Fruit fly (Drosophila melanogaster): Measurements from ENCODE around the gene Irk3.
A peak's percentile ranks its signal among the peaks of the same experiment; 100 is the strongest.

Irk3 gene

DNA sequence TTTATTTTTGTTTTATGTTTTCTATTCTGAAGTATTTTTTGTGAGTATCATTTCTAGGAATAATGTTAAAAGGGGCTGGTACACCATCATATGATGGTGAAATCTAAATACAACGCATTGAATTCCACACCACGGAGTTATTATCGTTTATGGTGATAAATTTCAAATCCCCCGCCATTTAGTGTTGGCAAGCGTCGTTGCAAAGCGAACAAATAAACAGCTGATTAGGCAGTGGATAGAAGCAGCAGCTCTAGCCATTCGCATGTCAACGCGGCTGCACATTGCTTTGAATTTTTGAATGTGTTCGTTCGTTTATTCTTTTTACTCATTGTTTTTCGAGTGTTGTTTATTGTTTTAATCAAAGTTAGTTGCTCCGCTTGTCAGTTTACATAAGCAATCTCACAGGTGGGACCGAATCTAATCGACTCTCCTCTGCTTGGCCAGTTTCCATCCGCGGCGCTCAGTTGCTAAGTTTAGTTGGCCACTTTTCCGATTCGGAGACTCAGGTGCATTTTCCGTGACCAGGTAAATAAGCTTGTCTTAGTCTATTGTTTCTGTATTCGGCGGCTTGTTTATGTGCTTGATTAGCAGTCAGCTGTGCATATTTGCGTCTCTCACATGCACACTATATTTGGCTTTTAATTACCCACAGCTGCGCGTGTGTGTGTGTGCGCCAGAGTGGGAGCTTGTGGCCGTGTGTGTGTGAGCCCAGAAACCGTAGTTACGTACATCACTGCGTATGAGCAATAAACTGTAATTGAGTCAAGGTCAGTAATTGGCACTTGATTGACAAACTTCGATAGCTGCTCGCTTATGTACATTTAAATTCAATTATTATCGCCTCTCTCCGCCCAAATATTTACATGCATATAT lies 36.4 kb downstream of the Irk3 start, which contains the start of the genes Mst36Fa and CG31751 (continued):
- TF ChIP-seq CG10321 (GFP tag; IDR thresholded peaks at IDR 0.05) = no peak
- TF ChIP-seq CG13123 (GFP tag; optimal IDR thresholded peaks at IDR 0.05) = peak; percentile 79
- peak; percentile 6; the same call in 1 of the 2 replicates for TF ChIP-seq CG32532 (GFP tag; IDR thresholded peaks at IDR 0.05)
- peak; percentile 74 for TF ChIP-seq CG12299 (tag; optimal IDR thresholded peaks at IDR 0.05)
- TF ChIP-seq CG1832 (GFP tag; optimal IDR thresholded peaks at IDR 0.05) = no peak
- TF ChIP-seq pita (GFP tag; optimal IDR thresholded peaks at IDR 0.05) = no peak
- no peak for TF ChIP-seq inv (GFP tag; IDR thresholded peaks at IDR 0.05; ENCODE audit: partially characterized antibody)
- no peak for TF ChIP-seq Lpt (GFP tag; optimal IDR thresholded peaks at IDR 0.05)
- TF ChIP-seq CG30403 (GFP tag; optimal IDR thresholded peaks at IDR 0.05) = peak; percentile 44
- TF ChIP-seq vvl (GFP tag; IDR thresholded peaks at IDR 0.05) = peak; percentile 46; the same call in 1 of the 2 replicates
- no peak for TF ChIP-seq CG15073 (GFP tag; optimal IDR thresholded peaks at IDR 0.05)
- TF ChIP-seq CG14710 (tag; optimal IDR thresholded peaks at IDR 0.05) = peak; percentile 57
- no peak for TF ChIP-seq Scr (GFP tag; IDR thresholded peaks at IDR 0.05; ENCODE audit: partially characterized antibody)
- peak; percentile 73 for TF ChIP-seq salm (tag; optimal IDR thresholded peaks at IDR 0.05)
- TF ChIP-seq CG3726 (GFP tag; IDR thresholded peaks at IDR 0.05) = no peak
- TF ChIP-seq dm (GFP tag; optimal IDR thresholded peaks at IDR 0.05) = peak; percentile 47
- TF ChIP-seq cas (GFP tag; IDR thresholded peaks at IDR 0.05) = no peak
- peak; percentile 88 for TF ChIP-seq org-1 (GFP tag; optimal IDR thresholded peaks at IDR 0.05)
- TF ChIP-seq CG6683 (GFP tag; optimal IDR thresholded peaks at IDR 0.05) = peak; percentile 84
- peak; percentile 88 for TF ChIP-seq Hey (tag; optimal IDR thresholded peaks at IDR 0.05)
- TF ChIP-seq Trl (optimal IDR thresholded peaks at IDR 0.05) = no peak
- peak; percentile 85 for TF ChIP-seq Trl (GFP tag; optimal IDR thresholded peaks at IDR 0.05)
- peak; percentile 75 for TF ChIP-seq CHES-1-like (GFP tag; optimal IDR thresholded peaks at IDR 0.05)
- TF ChIP-seq caup (GFP tag; optimal IDR thresholded peaks at IDR 0.05; ENCODE audit: severe bottlenecking) = peak; percentile 94
- TF ChIP-seq usp (GFP tag; optimal IDR thresholded peaks at IDR 0.05) = no peak
- peak; percentile 49 for TF ChIP-seq psq (GFP tag; optimal IDR thresholded peaks at IDR 0.05)
- TF ChIP-seq hkb (optimal IDR thresholded peaks at IDR 0.05) = no peak
- TF ChIP-seq hkb (GFP tag; IDR thresholded peaks at IDR 0.05) = peak; percentile 79
- TF ChIP-seq Drgx (GFP tag; IDR thresholded peaks at IDR 0.05) = no peak
- TF ChIP-seq chn (GFP tag; optimal IDR thresholded peaks at IDR 0.05) = peak; percentile 34
- TF ChIP-seq CG6689 (GFP tag; IDR thresholded peaks at IDR 0.05) = peak; percentile 40; the same call in 1 of the 2 replicates
- TF ChIP-seq CG8290 (GFP tag; optimal IDR thresholded peaks at IDR 0.05) = peak; percentile 45
- TF ChIP-seq CG8290 (tag; optimal IDR thresholded peaks at IDR 0.05) = peak in 1 of 2 experiments; percentile 97
- TF ChIP-seq oc (tag; optimal IDR thresholded peaks at IDR 0.05) = peak; percentile 35
- TF ChIP-seq D19A (tag; optimal IDR thresholded peaks at IDR 0.05) = peak; percentile 51
- 0 out of 3 replicates have a peak, but pooled peaks have one; percentile 32 for TF ChIP-seq Opbp (GFP tag; IDR thresholded peaks at IDR 0.05; ENCODE audit: partially characterized antibody)
- TF ChIP-seq ttk (GFP tag; IDR thresholded peaks at IDR 0.05) = no peak
- peak; percentile 7 for TF ChIP-seq trem (tag; optimal IDR thresholded peaks at IDR 0.05)
- peak; percentile 45 for TF ChIP-seq slbo (GFP tag; IDR thresholded peaks at IDR 0.05)
- peak; percentile 85 for TF ChIP-seq CG18619 (GFP tag; optimal IDR thresholded peaks at IDR 0.05)
- no peak for TF ChIP-seq br (optimal IDR thresholded peaks at IDR 0.05)
- no peak for TF ChIP-seq cato (GFP tag; optimal IDR thresholded peaks at IDR 0.05; ENCODE audit: borderline replicate concordance)
- no peak for TF ChIP-seq unc-4 (GFP tag; IDR thresholded peaks at IDR 0.05; ENCODE audit: partially characterized antibody)
- TF ChIP-seq fd64A (GFP tag; optimal IDR thresholded peaks at IDR 0.05) = peak; percentile 88
- peak; percentile 88; the same call in 2 of the 3 replicates for TF ChIP-seq otp (GFP tag; IDR thresholded peaks at IDR 0.05)
- peak; percentile 68 for TF ChIP-seq Nf-YB (GFP tag; optimal IDR thresholded peaks at IDR 0.05)
- peak; percentile 85 for TF ChIP-seq CG17359 (tag; optimal IDR thresholded peaks at IDR 0.05)
- TF ChIP-seq sim (GFP tag; IDR thresholded peaks at IDR 0.05) = peak; percentile 76
- TF ChIP-seq gcm (GFP tag; optimal IDR thresholded peaks at IDR 0.05) = peak; percentile 61
- TF ChIP-seq CG2129 (GFP tag; IDR thresholded peaks at IDR 0.05; ENCODE audit: partially characterized antibody) = no peak

All from whole organism, embryonic.